Worm (Caenorhabditis elegans): ENCODE results near the gene C25F9.8.

DNA sequence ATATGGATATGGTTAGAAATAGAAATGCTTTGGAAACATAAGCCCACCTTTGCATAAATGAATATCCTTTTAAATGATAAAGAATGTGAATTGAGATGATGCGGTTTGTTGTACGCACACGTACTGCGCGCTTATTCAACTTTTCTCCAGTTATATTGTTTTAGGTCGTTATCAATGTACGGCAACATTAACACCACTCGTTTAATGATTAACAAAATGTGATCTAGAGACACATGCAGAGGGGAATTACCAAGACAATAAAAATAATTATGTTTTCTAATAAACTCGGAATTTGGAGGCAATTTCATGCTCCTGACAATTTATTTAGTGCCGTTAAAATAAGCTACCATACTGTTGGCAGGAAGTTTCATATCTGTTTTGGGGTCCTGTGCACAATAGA, 50.6 kb downstream of the C25F9.8 start, which contains the start of gene M04C3.1:
- TF ChIP-seq gmeb-1 (tag; optimal IDR thresholded peaks at IDR 0.05) (no peak), skn-1 (tag; optimal IDR thresholded peaks at IDR 0.05) (no peak), dmd-4 (tag; optimal IDR thresholded peaks at IDR 0.05) (no peak), nhr-77 (tag; optimal IDR thresholded peaks at IDR 0.05) (no peak), snpc-4 (tag; optimal IDR thresholded peaks at IDR 0.05) (no peak)

Measured in whole organism, L2 larva.